Worm (Caenorhabditis elegans): ENCODE data around the gene sqv-6.

DNA sequence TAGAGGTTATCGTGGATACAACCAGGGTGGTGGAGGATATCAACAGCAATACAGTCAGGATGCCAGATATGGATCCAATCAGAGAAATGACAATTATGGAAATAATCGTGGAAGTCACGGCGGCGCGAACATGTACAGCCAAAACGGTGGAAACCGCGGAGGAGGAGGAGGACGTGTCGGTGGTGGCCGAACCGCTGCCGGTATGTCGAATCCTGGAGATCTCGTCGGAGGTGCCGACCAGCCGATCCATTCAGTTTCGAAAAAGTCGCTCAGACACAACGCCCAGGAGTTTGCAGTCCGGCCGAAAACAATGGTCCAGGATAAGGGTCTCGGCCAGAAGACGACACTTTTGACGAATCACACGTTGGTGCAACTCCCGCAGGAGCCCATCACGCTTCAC lies 44.4 kb upstream of the sqv-6 start:
- TF ChIP-seq aly-1 (tag; optimal IDR thresholded peaks at IDR 0.05): no peak
- no peak for TF ChIP-seq tra-4 (tag; optimal IDR thresholded peaks at IDR 0.05)
- TF ChIP-seq pes-1 (GFP tag; IDR thresholded peaks at IDR 0.05): no peak
- TF ChIP-seq ama-1 (optimal IDR thresholded peaks at IDR 0.05): no peak
- no peak for TF ChIP-seq hmg-4 (GFP tag; optimal IDR thresholded peaks at IDR 0.05)
- TF ChIP-seq B0310.2 (tag; optimal IDR thresholded peaks at IDR 0.05): no peak
- TF ChIP-seq hnd-1 (tag; optimal IDR thresholded peaks at IDR 0.05): no peak
- no peak for TF ChIP-seq scrt-1 (GFP tag; IDR thresholded peaks at IDR 0.05)
